Worm (Caenorhabditis elegans) whole organism, L2 larva: Measurements from ENCODE around the gene srh-30.

ENCODE experiments used
- C34F6.9 ChIP-seq: fragments of 150-350 bp; optimal IDR thresholded peaks from 2 replicates; lab custom pipeline; 2014; ENCODE audit warnings: missing biosample characterization, missing genetic modification characterization
- R02D3.7 ChIP-seq: fragments of 150-350 bp; optimal IDR thresholded peaks from 2 replicates; lab custom pipeline; 2014; ENCODE audit warnings: missing biosample characterization, missing genetic modification characterization
- Y55F3AM.14 ChIP-seq: fragments of 200-800 bp; sonication (Bioruptor generic); optimal IDR thresholded peaks from 2 replicates; lab custom pipeline; 2018; ENCODE audit warnings: mild to moderate bottlenecking, missing genetic modification characterization, missing compliant biosample characterization
- ZK546.5 ChIP-seq: sonication (generic microtip); optimal IDR thresholded peaks from 2 replicates; lab custom pipeline; 2017; ENCODE audit warnings: missing biosample characterization, missing genetic modification characterization
- alr-1 ChIP-seq: fragments of 150-350 bp; optimal IDR thresholded peaks from 2 replicates; lab custom pipeline; 2014; ENCODE audit warnings: missing biosample characterization, missing genetic modification characterization
- aly-2 ChIP-seq: fragments of 150-350 bp; optimal IDR thresholded peaks from 2 replicates; lab custom pipeline; 2014; ENCODE audit warnings: missing biosample characterization, missing genetic modification characterization
- blmp-1 ChIP-seq: sonication (generic microtip); optimal IDR thresholded peaks from 2 replicates; lab custom pipeline; 2017; ENCODE audit warnings: missing genetic modification characterization, mild to moderate bottlenecking, missing compliant biosample characterization, antibody characterized with exemption, moderate library complexity; ENCODE audit not compliant: insufficient read depth
- crh-2 ChIP-seq: sonication (generic microtip); optimal IDR thresholded peaks from 2 replicates; lab custom pipeline; 2017; ENCODE audit warnings: missing biosample characterization, missing genetic modification characterization
- dmd-4 ChIP-seq: sonication (generic microtip); optimal IDR thresholded peaks from 2 replicates; lab custom pipeline; 2017; ENCODE audit warnings: missing biosample characterization, missing genetic modification characterization
- egl-27 ChIP-seq: sonication (generic microtip); optimal IDR thresholded peaks from 3 replicates; lab custom pipeline; 2017; ENCODE audit warnings: missing biosample characterization, missing genetic modification reagents, missing genetic modification characterization
- elt-1 ChIP-seq: fragments of 150-350 bp; optimal IDR thresholded peaks from 2 replicates; lab custom pipeline; 2014; ENCODE audit warnings: missing biosample characterization, missing genetic modification characterization
- elt-3 ChIP-seq: sonication (generic microtip); optimal IDR thresholded peaks from 2 replicates; lab custom pipeline; 2017; ENCODE audit warnings: missing biosample characterization, missing genetic modification characterization
- fos-1 ChIP-seq: fragments of 150-350 bp; optimal IDR thresholded peaks from 2 replicates; lab custom pipeline; 2014; ENCODE audit warnings: missing biosample characterization, missing genetic modification characterization
- gmeb-1 ChIP-seq: fragments of 150-350 bp; optimal IDR thresholded peaks from 2 replicates; lab custom pipeline; 2014; ENCODE audit warnings: missing biosample characterization, missing genetic modification characterization
- lin-11 ChIP-seq: fragments of 150-350 bp; sonication (generic microtip); optimal IDR thresholded peaks from 2 replicates; lab custom pipeline; 2014; ENCODE audit warnings: missing biosample characterization, missing genetic modification characterization, inconsistent platforms, mixed read lengths
- lin-13 ChIP-seq: fragments of 150-350 bp; optimal IDR thresholded peaks from 2 replicates; lab custom pipeline; 2014; ENCODE audit warnings: missing biosample characterization, missing genetic modification reagents, missing genetic modification characterization
- lin-39 ChIP-seq: fragments of 150-350 bp; optimal IDR thresholded peaks from 2 replicates; lab custom pipeline; 2014; ENCODE audit warnings: missing biosample characterization, missing genetic modification reagents, missing genetic modification characterization
- lsy-2 ChIP-seq, 2 experiments: fragments of 150-350 bp in 1 of 2; sonication (generic microtip) in 1 of 2; optimal IDR thresholded peaks; 2 replicates each; lab custom pipeline; 2014 to 2017; ENCODE audit warnings: missing biosample characterization in 2 of 2, missing genetic modification characterization in 2 of 2
- mbf-1 ChIP-seq: sonication (generic microtip); optimal IDR thresholded peaks from 2 replicates; lab custom pipeline; 2017; ENCODE audit warnings: missing biosample characterization, missing genetic modification characterization
- mdl-1 ChIP-seq, 2 experiments: fragments of 150-350 bp in 1 of 2; sonication (generic microtip) in 1 of 2; optimal IDR thresholded peaks; 2 replicates each; lab custom pipeline; 2017; ENCODE audit warnings: missing biosample characterization in 2 of 2, missing genetic modification characterization in 2 of 2
- nhr-11 ChIP-seq: fragments of 150-350 bp; optimal IDR thresholded peaks from 2 replicates; lab custom pipeline; 2014; ENCODE audit warnings: missing biosample characterization, missing genetic modification characterization
- nhr-12 ChIP-seq: fragments of 150-350 bp; optimal IDR thresholded peaks from 2 replicates; lab custom pipeline; 2014; ENCODE audit warnings: missing biosample characterization, missing genetic modification characterization
- nhr-129 ChIP-seq: fragments of 150-350 bp; optimal IDR thresholded peaks from 2 replicates; lab custom pipeline; 2014; ENCODE audit warnings: missing biosample characterization, missing genetic modification characterization
- nhr-21 ChIP-seq: fragments of 150-350 bp; optimal IDR thresholded peaks from 2 replicates; lab custom pipeline; 2014; ENCODE audit warnings: missing biosample characterization, missing genetic modification characterization
- nhr-237 ChIP-seq: fragments of 150-350 bp; optimal IDR thresholded peaks from 2 replicates; lab custom pipeline; 2014; ENCODE audit warnings: missing biosample characterization, missing genetic modification characterization
- nhr-25 ChIP-seq: fragments of 150-350 bp; sonication (generic microtip); optimal IDR thresholded peaks from 3 replicates; lab custom pipeline; 2014; ENCODE audit warnings: missing biosample characterization, missing genetic modification characterization
- nhr-6 ChIP-seq: fragments of 150-350 bp; optimal IDR thresholded peaks from 2 replicates; lab custom pipeline; 2014; ENCODE audit warnings: missing biosample characterization, missing genetic modification characterization
- nhr-77 ChIP-seq: fragments of 150-350 bp; optimal IDR thresholded peaks from 2 replicates; lab custom pipeline; 2014; ENCODE audit warnings: missing biosample characterization, missing genetic modification characterization
- peb-1 ChIP-seq: fragments of 150-350 bp; optimal IDR thresholded peaks from 2 replicates; lab custom pipeline; 2014; ENCODE audit warnings: missing biosample characterization, missing genetic modification characterization
- sma-3 ChIP-seq: sonication (generic microtip); optimal IDR thresholded peaks from 2 replicates; lab custom pipeline; 2016; ENCODE audit warnings: missing genetic modification reagents, missing genetic modification characterization, missing compliant biosample characterization
- unc-55 ChIP-seq: fragments of 150-350 bp; sonication (generic microtip); optimal IDR thresholded peaks from 3 replicates; lab custom pipeline; 2014; ENCODE audit warnings: missing biosample characterization, missing genetic modification reagents, missing genetic modification characterization
- zag-1 ChIP-seq: fragments of 150-350 bp; optimal IDR thresholded peaks from 2 replicates; lab custom pipeline; 2014; ENCODE audit warnings: missing biosample characterization, missing genetic modification characterization
- ztf-1 ChIP-seq: fragments of 200-800 bp; sonication (Bioruptor generic); conservative IDR thresholded peaks from 2 replicates; pipeline ENCODE4 v1.3.6; 2022; ENCODE audit warnings: missing genetic modification characterization, missing compliant biosample characterization
- ztf-11 ChIP-seq: sonication (generic microtip); optimal IDR thresholded peaks from 2 replicates; lab custom pipeline; 2017; ENCODE audit warnings: missing biosample characterization, missing genetic modification characterization
- ztf-4 ChIP-seq: fragments of 150-350 bp; optimal IDR thresholded peaks from 2 replicates; lab custom pipeline; 2014; ENCODE audit warnings: missing biosample characterization, missing genetic modification characterization

Gene srh-30

ce11 chrV:6778457-6778856, 6.9 kb upstream of the srh-30 start:
- TF ChIP-seq ztf-11 (tag; lab: Kevin White, UChicago) = no peak
- no peak for TF ChIP-seq nhr-77 (tag; lab: Kevin White, UChicago)
- no peak for TF ChIP-seq gmeb-1 (tag; lab: Kevin White, UChicago)
- TF ChIP-seq aly-2 (tag; lab: Kevin White, UChicago) = no peak
- TF ChIP-seq lin-11 (tag; lab: Kevin White, UChicago) = no peak

DNA sequence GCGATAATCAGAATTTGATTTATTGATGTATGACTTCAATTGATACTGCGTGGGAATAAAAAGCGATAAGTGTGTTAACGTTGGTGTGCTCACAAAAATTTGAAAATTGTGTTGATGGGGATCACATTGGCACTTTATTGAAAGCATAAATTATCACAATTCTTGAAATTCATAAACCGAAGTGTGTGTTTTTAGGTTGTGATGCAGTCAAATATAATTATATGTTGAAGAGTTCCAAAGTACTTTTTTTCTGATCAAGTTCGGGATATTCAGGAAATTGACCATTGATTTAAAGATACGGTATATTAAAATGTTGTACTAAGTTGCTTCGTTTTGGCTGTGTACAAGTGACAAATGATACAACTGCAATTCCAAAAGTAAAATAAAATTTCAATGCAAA, 4.2 kb upstream of the srh-30 start, which contains the start of gene srh-28:
srh-28 (minus strand) TSS at position 101 of the 400 bp plus-strand sequence.
- TF ChIP-seq nhr-129 (tag; lab: Kevin White, UChicago) (no peak), nhr-6 (tag; lab: Kevin White, UChicago) (no peak), fos-1 (no peak), nhr-77 (tag; lab: Kevin White, UChicago) (no peak), ztf-1 (no peak), nhr-21 (tag; lab: Kevin White, UChicago) (no peak), elt-1 (tag; lab: Kevin White, UChicago) (no peak), ztf-11 (tag; lab: Kevin White, UChicago) (no peak), aly-2 (tag; lab: Kevin White, UChicago) (no peak), mbf-1 (no peak), peb-1 (tag; lab: Kevin White, UChicago) (no peak), nhr-12 (no peak), lin-11 (tag; lab: Kevin White, UChicago) (no peak), lin-13 (GFP tag; lab: Kevin White, UChicago) (no peak), alr-1 (tag; lab: Kevin White, UChicago) (no peak), blmp-1 (tag; lab: Kevin White, UChicago) (no peak), C34F6.9 (tag; lab: Kevin White, UChicago) (no peak), egl-27 (tag; lab: Kevin White, UChicago) (no peak), ZK546.5 (tag; lab: Kevin White, UChicago) (no peak)

ce11 chrV:6773735-6774134, 2.2 kb upstream of the srh-30 start, which contains the start of gene ZC404.16:
Gene ZC404.16, minus strand, starts transcription at chrV:6773835.
- no peak for TF ChIP-seq nhr-129 (tag; lab: Kevin White, UChicago)
- TF ChIP-seq lin-11 (tag; lab: Kevin White, UChicago) = no peak
- no peak for TF ChIP-seq sma-3 (GFP tag; lab: Kevin White, UChicago)
- no peak for TF ChIP-seq lsy-2 (tag; optimal IDR thresholded peaks at IDR 0.05; lab: Kevin White, UChicago)

- TF ChIP-seq peb-1 (tag; lab: Kevin White, UChicago) (no peak), nhr-11 (no peak), lin-11 (tag; lab: Kevin White, UChicago) (no peak), R02D3.7 (tag; lab: Kevin White, UChicago) (no peak), blmp-1 (tag; lab: Kevin White, UChicago) (no peak), crh-2 (tag; lab: Kevin White, UChicago) (no peak), mdl-1 (tag; optimal IDR thresholded peaks at IDR 0.05; lab: Kevin White, UChicago) (no peak), ztf-4 (tag; lab: Kevin White, UChicago) (no peak), gmeb-1 (tag; lab: Kevin White, UChicago) (no peak), dmd-4 (tag; lab: Kevin White, UChicago) (no peak), zag-1 (tag; lab: Kevin White, UChicago) (no peak), C34F6.9 (tag; lab: Kevin White, UChicago) (no peak), nhr-25 (tag; lab: Kevin White, UChicago) (no peak), lin-39 (tag; lab: Kevin White, UChicago) (no peak), elt-3 (tag; lab: Kevin White, UChicago) (no peak), nhr-237 (no peak), lsy-2 (tag; optimal IDR thresholded peaks at IDR 0.05; lab: Kevin White, UChicago) (no peak), Y55F3AM.14 (no peak), aly-2 (tag; lab: Kevin White, UChicago) (no peak), unc-55 (no peak)
- TF ChIP-seq, all 48 proteins: peak for 0
These were observed 2.1 kb downstream of the srh-30 start for ce11 chrV:6769440-6769839.
